Worm (Caenorhabditis elegans) whole organism, mixed stage, embryonic: Measurements from ENCODE around the gene scl-15.

Experiments
- blmp-1 ChIP-seq: fragments of 150-350 bp; optimal IDR thresholded peaks from 2 replicates; lab custom pipeline; 2014; ENCODE audit warnings: missing biosample characterization, missing genetic modification characterization
- ceh-39 ChIP-seq: fragments of 150-350 bp; optimal IDR thresholded peaks from 2 replicates; lab custom pipeline; 2014; ENCODE audit warnings: missing biosample characterization, missing genetic modification characterization
- ceh-43 ChIP-seq: fragments of 200-800 bp; sonication (Bioruptor generic); optimal IDR thresholded peaks from 2 replicates; lab custom pipeline; 2018; ENCODE audit warnings: mild to moderate bottlenecking, missing genetic modification characterization, moderate library complexity, missing compliant biosample characterization
- ceh-83 ChIP-seq: fragments of 200-800 bp; sonication (Bioruptor generic); optimal IDR thresholded peaks from 2 replicates; lab custom pipeline; 2018; ENCODE audit warnings: mild to moderate bottlenecking, missing genetic modification characterization, missing compliant biosample characterization
- ces-1 ChIP-seq: fragments of 150-350 bp; optimal IDR thresholded peaks from 2 replicates; lab custom pipeline; 2014; ENCODE audit warnings: missing biosample characterization, missing genetic modification reagents, missing genetic modification characterization
- cnd-1 ChIP-seq: fragments of 200-800 bp; sonication (Bioruptor generic); optimal IDR thresholded peaks from 2 replicates; lab custom pipeline; 2018; ENCODE audit warnings: mild to moderate bottlenecking, missing genetic modification characterization, missing compliant biosample characterization
- drap-1 ChIP-seq: fragments of 200-800 bp; sonication (Bioruptor generic); optimal IDR thresholded peaks from 3 replicates; lab custom pipeline; 2018; ENCODE audit warnings: mild to moderate bottlenecking, missing genetic modification characterization, missing compliant biosample characterization
- elt-1 ChIP-seq: sonication (generic microtip); optimal IDR thresholded peaks from 2 replicates; lab custom pipeline; 2017; ENCODE audit warnings: missing genetic modification characterization, mild to moderate bottlenecking, missing compliant biosample characterization, antibody characterized with exemption, moderate library complexity, borderline replicate concordance; ENCODE audit not compliant: insufficient read depth
- elt-3 ChIP-seq: fragments of 150-350 bp; optimal IDR thresholded peaks from 2 replicates; lab custom pipeline; 2014; ENCODE audit warnings: missing biosample characterization, missing genetic modification characterization
- flh-1 ChIP-seq: fragments of 200-800 bp; sonication (Bioruptor generic); optimal IDR thresholded peaks from 2 replicates; lab custom pipeline; 2018; ENCODE audit warnings: mild to moderate bottlenecking, missing genetic modification characterization, moderate library complexity, missing compliant biosample characterization
- ham-2 ChIP-seq: fragments of 200-800 bp; sonication (Bioruptor generic); optimal IDR thresholded peaks from 2 replicates; lab custom pipeline; 2018; ENCODE audit warnings: mild to moderate bottlenecking, missing genetic modification characterization, missing compliant biosample characterization
- hlh-1 ChIP-seq: fragments of 150-350 bp; optimal IDR thresholded peaks from 2 replicates; lab custom pipeline; 2014; ENCODE audit warnings: missing biosample characterization, missing genetic modification reagents, missing genetic modification characterization
- lin-13 ChIP-seq: fragments of 150-350 bp; optimal IDR thresholded peaks from 2 replicates; lab custom pipeline; 2014; ENCODE audit warnings: missing biosample characterization, missing genetic modification characterization
- lin-32 ChIP-seq: fragments of 200-800 bp; sonication (Bioruptor generic); optimal IDR thresholded peaks from 2 replicates; lab custom pipeline; 2018; ENCODE audit warnings: mild to moderate bottlenecking, missing genetic modification characterization, missing compliant biosample characterization
- lsy-2 ChIP-seq: fragments of 150-350 bp; optimal IDR thresholded peaks from 2 replicates; lab custom pipeline; 2014; ENCODE audit warnings: missing biosample characterization, missing genetic modification characterization
- mab-5 ChIP-seq: fragments of 150-350 bp; optimal IDR thresholded peaks from 2 replicates; lab custom pipeline; 2014; ENCODE audit warnings: missing biosample characterization, missing genetic modification characterization
- mep-1 ChIP-seq: fragments of 150-350 bp; optimal IDR thresholded peaks from 2 replicates; lab custom pipeline; 2017; ENCODE audit warnings: missing biosample characterization, missing genetic modification reagents, missing genetic modification characterization, inconsistent platforms
- mls-2 ChIP-seq: sonication (generic microtip); optimal IDR thresholded peaks from 2 replicates; lab custom pipeline; 2016; ENCODE audit warnings: mild to moderate bottlenecking, missing genetic modification characterization, moderate library complexity, missing compliant biosample characterization
- nhr-12 ChIP-seq: fragments of 150-350 bp; optimal IDR thresholded peaks from 2 replicates; lab custom pipeline; 2014; ENCODE audit warnings: missing biosample characterization, missing genetic modification characterization
- nhr-28 ChIP-seq: fragments of 150-350 bp; optimal IDR thresholded peaks from 2 replicates; lab custom pipeline; 2014; ENCODE audit warnings: missing biosample characterization, missing genetic modification characterization
- nhr-76 ChIP-seq: sonication (generic microtip); optimal IDR thresholded peaks from 2 replicates; lab custom pipeline; 2017; ENCODE audit warnings: missing biosample characterization, missing genetic modification characterization
- sem-2 ChIP-seq: fragments of 200-800 bp; sonication (Bioruptor generic); optimal IDR thresholded peaks from 2 replicates; lab custom pipeline; 2018; ENCODE audit warnings: mild to moderate bottlenecking, missing genetic modification characterization, missing compliant biosample characterization
- sptf-1 ChIP-seq: sonication (generic microtip); optimal IDR thresholded peaks from 2 replicates; lab custom pipeline; 2017; ENCODE audit warnings: mild to moderate bottlenecking, missing genetic modification characterization, moderate library complexity, missing compliant biosample characterization
- tbx-8 ChIP-seq: fragments of 200-800 bp; sonication (Bioruptor generic); optimal IDR thresholded peaks from 2 replicates; lab custom pipeline; 2018; ENCODE audit warnings: mild to moderate bottlenecking, missing genetic modification characterization, moderate library complexity, missing compliant biosample characterization
- unc-120 ChIP-seq: sonication (generic microtip); optimal IDR thresholded peaks from 2 replicates; lab custom pipeline; 2017; ENCODE audit warnings: missing genetic modification characterization, missing compliant biosample characterization; ENCODE audit not compliant: poor library complexity, severe bottlenecking
- unc-62 ChIP-seq: fragments of 150-350 bp; optimal IDR thresholded peaks from 2 replicates; lab custom pipeline; 2014; ENCODE audit warnings: missing biosample characterization, missing genetic modification reagents, missing genetic modification characterization
- zip-8 ChIP-seq: fragments of 150-350 bp; optimal IDR thresholded peaks from 2 replicates; lab custom pipeline; 2014; ENCODE audit warnings: missing biosample characterization, missing genetic modification characterization
- ztf-11 ChIP-seq: fragments of 150-350 bp; optimal IDR thresholded peaks from 2 replicates; lab custom pipeline; 2014; ENCODE audit warnings: missing biosample characterization, missing genetic modification characterization

scl-15 gene

ce11 chrII:3251782-3252181, 32.7 kb downstream of the scl-15 start:
- TF ChIP-seq ceh-83, result no peak
- no peak for TF ChIP-seq ham-2 (GFP tag; lab: Kevin White, UChicago)
- TF ChIP-seq cnd-1, result no peak
- no peak for TF ChIP-seq nhr-12 (tag; lab: Kevin White, UChicago)
- TF ChIP-seq sem-2 (GFP tag; lab: Kevin White, UChicago), result no peak
- no peak for TF ChIP-seq lsy-2 (tag; lab: Kevin White, UChicago)

DNA sequence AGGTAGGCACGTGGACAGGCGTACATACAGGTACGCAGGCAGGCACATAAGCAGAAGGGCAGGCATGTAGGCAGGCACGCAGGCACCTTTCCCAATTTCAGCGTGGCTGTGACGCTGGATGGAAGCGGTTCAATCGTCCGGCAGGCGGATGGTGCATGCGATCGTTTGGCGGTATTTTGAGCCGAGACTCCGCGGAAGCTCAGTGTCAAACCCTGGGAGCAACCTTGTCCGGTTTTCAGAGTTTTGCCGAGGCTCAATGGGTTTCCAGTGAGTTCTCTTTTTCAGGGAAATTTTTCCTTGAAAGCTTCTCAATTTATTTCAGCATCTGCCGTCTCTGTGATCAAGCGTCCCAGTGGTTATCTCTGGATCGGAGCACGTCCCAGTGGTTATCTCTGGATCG, 34.3 kb downstream of the scl-15 start:
- no peak for TF ChIP-seq lsy-2 (tag; lab: Kevin White, UChicago)
- TF ChIP-seq, all 35 proteins: peak for 0

ce11 chrII:3249406-3249805, 35.1 kb downstream of the scl-15 start, which contains the start of gene clec-124:
Gene clec-124, plus strand, starts transcription at chrII:3249706.
- TF ChIP-seq flh-1 (GFP tag; lab: Kevin White, UChicago) (no peak), blmp-1 (tag; lab: Kevin White, UChicago) (no peak), ztf-11 (tag; lab: Kevin White, UChicago) (no peak), nhr-76 (no peak), unc-120 (tag; lab: Kevin White, UChicago) (no peak), zip-8 (tag; lab: Kevin White, UChicago) (no peak), mab-5 (tag; lab: Kevin White, UChicago) (no peak), ceh-83 (no peak), mls-2 (tag; lab: Kevin White, UChicago) (no peak), ham-2 (GFP tag; lab: Kevin White, UChicago) (no peak), hlh-1 (tag; lab: Kevin White, UChicago) (no peak), ces-1 (GFP tag; lab: Kevin White, UChicago) (no peak)
- TF ChIP-seq, all 35 proteins: peak for 0

DNA sequence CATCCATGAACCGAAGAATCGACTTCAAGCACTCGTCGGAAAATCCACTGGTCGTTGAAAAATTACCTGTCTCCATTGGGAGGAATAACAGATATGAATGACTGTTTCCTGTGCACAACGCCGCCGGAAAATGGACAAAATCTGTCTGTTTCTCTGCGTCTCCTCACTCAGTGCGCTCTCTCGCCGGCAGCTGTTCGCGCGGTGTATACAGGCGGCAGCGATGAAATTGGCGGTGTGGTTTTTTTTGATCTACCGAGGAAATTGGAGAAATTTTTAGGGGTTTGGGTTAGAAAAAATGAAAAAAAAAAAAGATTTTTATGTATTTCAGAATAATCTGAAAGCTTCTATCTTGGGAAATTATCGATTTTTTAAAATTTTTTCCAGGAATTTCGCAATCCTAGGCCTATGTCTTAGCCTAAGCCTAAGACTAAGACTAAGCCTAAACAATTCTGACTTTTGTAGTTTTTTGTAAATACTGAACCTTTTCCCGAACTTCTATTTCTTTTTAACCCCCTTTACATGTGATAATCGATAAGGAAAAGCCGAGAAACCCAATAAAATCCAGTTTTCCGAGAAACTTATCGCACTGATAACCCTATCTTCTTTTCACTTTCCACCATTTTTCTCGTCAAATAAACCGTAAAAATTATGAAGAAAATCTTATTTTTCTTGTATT, 36.3 kb downstream of the scl-15 start, which contains the start of the genes fbxc-50 and C17F4.2:
Gene fbxc-50, minus strand, starts transcription at position 81 of the 676 bp plus-strand sequence.
Gene C17F4.2, plus strand, starts transcription at position 626 of the 676 bp plus-strand sequence.
- no peak for TF ChIP-seq ces-1 (GFP tag; lab: Kevin White, UChicago)
- peak; percentile 35 for TF ChIP-seq hlh-1 (tag; lab: Kevin White, UChicago)
- no peak for TF ChIP-seq mab-5 (tag; lab: Kevin White, UChicago)
- TF ChIP-seq ceh-43 (GFP tag; lab: Kevin White, UChicago), result no peak
- no peak for TF ChIP-seq sptf-1 (tag; lab: Kevin White, UChicago)
- TF ChIP-seq drap-1 (GFP tag; lab: Kevin White, UChicago), result no peak
- TF ChIP-seq lin-13 (tag; lab: Kevin White, UChicago), result no peak
- TF ChIP-seq, all 35 proteins: peak for 1

DNA sequence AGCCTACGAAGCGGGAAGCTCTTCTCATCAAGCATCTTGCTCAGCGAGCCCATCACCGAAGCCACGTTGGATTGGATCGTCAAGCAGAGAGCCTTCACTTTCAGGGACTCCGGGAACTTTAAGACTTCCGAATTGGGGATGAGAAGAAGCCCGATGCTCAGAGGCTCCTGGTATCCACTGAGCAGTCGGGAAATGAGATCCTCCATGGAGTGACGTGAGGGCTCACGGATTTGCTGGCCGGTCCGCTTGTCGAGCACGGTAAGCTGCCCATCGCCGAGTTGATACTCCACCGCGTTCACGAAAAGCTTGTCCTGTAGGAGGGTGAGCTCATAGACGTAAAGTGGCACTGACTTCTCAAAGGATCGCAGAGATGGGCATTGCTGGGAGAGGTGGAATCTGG, 36.9 kb downstream of the scl-15 start:
- TF ChIP-seq zip-8 (tag; lab: Kevin White, UChicago) (no peak), nhr-76 (no peak), mab-5 (tag; lab: Kevin White, UChicago) (no peak), elt-1 (no peak), unc-62 (GFP tag; lab: Kevin White, UChicago) (no peak), elt-3 (no peak), lin-32 (no peak), ceh-39 (tag; lab: Kevin White, UChicago) (no peak), tbx-8 (GFP tag; lab: Kevin White, UChicago) (no peak), nhr-28 (no peak)

- no peak for TF ChIP-seq flh-1 (GFP tag; lab: Kevin White, UChicago)
- no peak for TF ChIP-seq lin-13 (tag; lab: Kevin White, UChicago)
- TF ChIP-seq mep-1 (tag; lab: Kevin White, UChicago), result no peak
- no peak for TF ChIP-seq sem-2 (GFP tag; lab: Kevin White, UChicago)
- TF ChIP-seq mls-2 (tag; lab: Kevin White, UChicago), result no peak
These were observed 38.6 kb downstream of the scl-15 start, which contains the start of gene C17F4.7 for ce11 chrII:3245836-3246235. Gene C17F4.7, minus strand, starts transcription at chrII:3246015.
